Worm (Caenorhabditis elegans): Measurements from ENCODE around the gene T26A5.6.
A peak's percentile ranks its signal among the peaks of the same experiment; 100 is the strongest.

T26A5.6 gene

ce11 chrIII:6464113-6464571 lies 13.6 kb upstream of the T26A5.6 start (continued):
- peak; percentile 97 for TF ChIP-seq egrh-3 (GFP tag; IDR thresholded peaks at IDR 0.05)
- no peak for TF ChIP-seq sea-2 (GFP tag; IDR thresholded peaks at IDR 0.05)
- TF ChIP-seq T26A5.8 (tag; optimal IDR thresholded peaks at IDR 0.05): peak; percentile 82
- peak; percentile 30 for TF ChIP-seq fkh-3 (tag; optimal IDR thresholded peaks at IDR 0.05)
- TF ChIP-seq athp-1 (tag; optimal IDR thresholded peaks at IDR 0.05): peak; percentile 80
- TF ChIP-seq lir-1 (GFP tag; conservative IDR thresholded peaks at IDR 0.05): peak; percentile 74
- TF ChIP-seq nfya-1 (tag; optimal IDR thresholded peaks at IDR 0.05; ENCODE audit: borderline replicate concordance, insufficient read depth): no peak
- TF ChIP-seq F55B11.4 (tag; optimal IDR thresholded peaks at IDR 0.05; ENCODE audit: borderline replicate concordance, insufficient read depth): no peak
- TF ChIP-seq rec-8 (tag; optimal IDR thresholded peaks at IDR 0.05): no peak
- TF ChIP-seq Y53F4B.3 (GFP tag; IDR thresholded peaks at IDR 0.05): no peak; the same call in 1 of the 2 replicates
- no peak for TF ChIP-seq ccch-3 (GFP tag; optimal IDR thresholded peaks at IDR 0.05)
- TF ChIP-seq B0336.3 (GFP tag; IDR thresholded peaks at IDR 0.05): peak; percentile 98
- TF ChIP-seq unc-62 (GFP tag; optimal IDR thresholded peaks at IDR 0.05): no peak
- TF ChIP-seq T07F8.4 (tag; optimal IDR thresholded peaks at IDR 0.05): peak; percentile 19
- peak; percentile 83 for TF ChIP-seq Y67H2A.10 (GFP tag; conservative IDR thresholded peaks at IDR 0.05)
- peak; percentile 95 for TF ChIP-seq attf-5 (GFP tag; optimal IDR thresholded peaks at IDR 0.05)
- no peak for TF ChIP-seq F39B2.1 (GFP tag; IDR thresholded peaks at IDR 0.05)
- TF ChIP-seq cebp-2 (GFP tag; IDR thresholded peaks at IDR 0.05): 0 out of 2 replicates have a peak, but pooled peaks have one; percentile 78
- TF ChIP-seq ztf-3 (GFP tag; optimal IDR thresholded peaks at IDR 0.05): peak; percentile 40
- no peak for TF ChIP-seq lin-40 (tag; optimal IDR thresholded peaks at IDR 0.05)
- TF ChIP-seq ztf-18 (tag; optimal IDR thresholded peaks at IDR 0.05): peak; percentile 78
- no peak for TF ChIP-seq snpc-4 (GFP tag; optimal IDR thresholded peaks at IDR 0.05)
- peak in 3 of 4 experiments; percentile 66 to 69 (median 67) for TF ChIP-seq snpc-4 (tag; optimal IDR thresholded peaks at IDR 0.05)
- peak in 1 of 3 experiments; percentile 79 for TF ChIP-seq lin-35 (GFP tag; optimal IDR thresholded peaks at IDR 0.05)
- peak; percentile 18 for TF ChIP-seq ama-1 (optimal IDR thresholded peaks at IDR 0.05)
- TF ChIP-seq ama-1 (GFP tag; optimal IDR thresholded peaks at IDR 0.05): peak in 1 of 2 experiments; percentile 8
- TF ChIP-seq ztf-6 (GFP tag; IDR thresholded peaks at IDR 0.05): no peak
- peak; percentile 86 for TF ChIP-seq K11D2.4 (GFP tag; IDR thresholded peaks at IDR 0.05)
- peak; percentile 74 for TF ChIP-seq D2030.7 (GFP tag; IDR thresholded peaks at IDR 0.05)
- peak; percentile 53 for TF ChIP-seq B0035.1 (tag; optimal IDR thresholded peaks at IDR 0.05)
- peak; percentile 30 for TF ChIP-seq ZK185.1 (tag; optimal IDR thresholded peaks at IDR 0.05; ENCODE audit: poor library complexity, severe bottlenecking)

- no peak for TF ChIP-seq tbp1 (GFP tag; optimal IDR thresholded peaks at IDR 0.05)
- TF ChIP-seq Y53G8AR.9 (GFP tag; conservative IDR thresholded peaks at IDR 0.05): 0 out of 2 replicates have a peak, but pooled peaks have one; percentile 15
Observed at ce11 chrIII:6463679-6464078, 13.2 kb upstream of the T26A5.6 start, which contains the start of gene dlc-1. Gene dlc-1 (minus strand): TSS chrIII:6463779.

ce11 chrIII:6462610-6463009 lies 12.1 kb upstream of the T26A5.6 start, which contains the start of gene T26A5.8:
Gene T26A5.8 (minus strand): TSS chrIII:6462856.
- TF ChIP-seq ztf-3 (GFP tag; optimal IDR thresholded peaks at IDR 0.05): peak; percentile 50
- TF ChIP-seq F39B2.1 (GFP tag; IDR thresholded peaks at IDR 0.05): no peak
- no peak for TF ChIP-seq nfya-2 (GFP tag; IDR thresholded peaks at IDR 0.05)
- no peak for TF ChIP-seq mes-4 (tag; optimal IDR thresholded peaks at IDR 0.05)
- peak; percentile 41; the same call in 1 of the 2 replicates for TF ChIP-seq ceh-100 (GFP tag; IDR thresholded peaks at IDR 0.05)
- peak in 1 of 2 experiments; percentile 24 for TF ChIP-seq let-607 (tag; optimal IDR thresholded peaks at IDR 0.05)
- no peak for TF ChIP-seq fkh-3 (tag; optimal IDR thresholded peaks at IDR 0.05)
- peak; percentile 7 for TF ChIP-seq nhr-90 (tag; optimal IDR thresholded peaks at IDR 0.05)
- no peak for TF ChIP-seq egrh-3 (GFP tag; IDR thresholded peaks at IDR 0.05)
- TF ChIP-seq lin-54 (GFP tag; optimal IDR thresholded peaks at IDR 0.05): peak; percentile 63
- peak; percentile 33 for TF ChIP-seq atf-7 (tag; optimal IDR thresholded peaks at IDR 0.05)
- no peak for TF ChIP-seq D2030.7 (GFP tag; IDR thresholded peaks at IDR 0.05)
- no peak for TF ChIP-seq cebp-2 (GFP tag; IDR thresholded peaks at IDR 0.05)
- TF ChIP-seq Y67H2A.10 (GFP tag; conservative IDR thresholded peaks at IDR 0.05): no peak
- no peak for TF ChIP-seq hmg-20 (GFP tag; IDR thresholded peaks at IDR 0.05)
- TF ChIP-seq K11D2.4 (GFP tag; IDR thresholded peaks at IDR 0.05): no peak
- TF ChIP-seq ztf-28 (GFP tag; IDR thresholded peaks at IDR 0.05): no peak
- TF ChIP-seq ets-4 (GFP tag; optimal IDR thresholded peaks at IDR 0.05): no peak
- peak; percentile 74; the same call in 1 of the 2 replicates for TF ChIP-seq madf-3 (GFP tag; IDR thresholded peaks at IDR 0.05)
- no peak for TF ChIP-seq lir-1 (GFP tag; conservative IDR thresholded peaks at IDR 0.05)
- no peak for TF ChIP-seq hmg-1.2 (GFP tag; IDR thresholded peaks at IDR 0.05)
